Fruit fly (Drosophila melanogaster) whole organism, adult: ENCODE measurements around the gene gammaTub23C.

ENCODE experiments used
- CG33017 ChIP-seq: fragments of 200-800 bp; sonication (Bioruptor generic); optimal IDR thresholded peaks from 2 replicates; lab custom pipeline; 2018; ENCODE audit warnings: missing biosample characterization, mild to moderate bottlenecking, missing genetic modification characterization, moderate library complexity
- CG7045 ChIP-seq: fragments of 200-800 bp; sonication (Bioruptor generic); optimal IDR thresholded peaks from 2 replicates; lab custom pipeline; 2017; ENCODE audit warnings: missing biosample characterization, mild to moderate bottlenecking, missing genetic modification characterization
- CG7101 ChIP-seq: fragments of 200-800 bp; sonication (Bioruptor generic); optimal IDR thresholded peaks from 2 replicates; lab custom pipeline; 2018; ENCODE audit warnings: missing biosample characterization, mild to moderate bottlenecking, missing genetic modification characterization, moderate library complexity
- Clk ChIP-seq: fragments of 200-800 bp; sonication (Bioruptor generic); optimal IDR thresholded peaks from 2 replicates; lab custom pipeline; 2017; ENCODE audit warnings: missing biosample characterization, missing genetic modification characterization
- Crg-1 ChIP-seq: fragments of 200-800 bp; sonication (Bioruptor generic); optimal IDR thresholded peaks from 2 replicates; lab custom pipeline; 2016; ENCODE audit warnings: missing biosample characterization, missing genetic modification characterization
- Hr96 ChIP-seq: fragments of 200-800 bp; sonication (Bioruptor generic); optimal IDR thresholded peaks from 2 replicates; lab custom pipeline; 2016; ENCODE audit warnings: missing biosample characterization, missing genetic modification characterization
- bab1 ChIP-seq: fragments of 200-800 bp; sonication (Bioruptor generic); optimal IDR thresholded peaks from 3 replicates; lab custom pipeline; 2019; ENCODE audit warnings: missing biosample characterization, mild to moderate bottlenecking, missing genetic modification characterization, moderate library complexity
- kay ChIP-seq: fragments of 200-800 bp; sonication (Bioruptor generic); peaks from one replicate; lab custom pipeline; 2016; ENCODE audit warnings: missing biosample characterization, missing genetic modification characterization, borderline replicate concordance
- tj ChIP-seq: fragments of 200-800 bp; sonication (Bioruptor generic); optimal IDR thresholded peaks from 3 replicates; lab custom pipeline; 2017; ENCODE audit warnings: missing biosample characterization, mild to moderate bottlenecking, missing genetic modification characterization, moderate library complexity

DNA sequence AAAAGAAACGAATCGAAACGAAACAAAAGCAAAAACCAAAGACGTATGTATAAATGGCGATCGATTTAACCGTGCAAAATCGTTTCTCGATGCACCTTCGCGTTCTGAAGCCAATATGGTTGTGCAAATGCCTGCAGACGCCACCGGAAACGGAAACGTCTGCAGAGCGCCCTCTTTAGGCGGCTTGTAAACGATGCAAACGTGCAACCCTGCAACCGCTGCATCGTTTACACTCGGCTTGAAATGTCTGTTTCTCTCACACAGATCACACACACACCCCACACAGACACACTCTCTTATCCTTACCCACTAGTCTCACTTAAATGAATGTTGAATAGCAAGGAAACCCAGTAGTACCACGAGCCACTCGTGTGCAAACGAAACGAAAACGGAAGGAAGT is 5.8 kb upstream of the gammaTub23C start:
- no peak for TF ChIP-seq Hr96 (GFP tag; lab: Kevin White, UChicago)
- TF ChIP-seq Crg-1 (GFP tag; lab: Kevin White, UChicago), result no peak
- no peak for TF ChIP-seq bab1 (GFP tag; lab: Kevin White, UChicago)
- no peak for TF ChIP-seq Clk (GFP tag; lab: Kevin White, UChicago)
- no peak for TF ChIP-seq CG7045
- TF ChIP-seq tj, result no peak
- TF ChIP-seq kay (GFP tag; lab: Kevin White, UChicago), result no peak
- TF ChIP-seq CG7101 (tag; lab: Kevin White, UChicago), result no peak
- TF ChIP-seq CG33017 (tag; lab: Kevin White, UChicago), result no peak
